Fruit fly (Drosophila melanogaster) whole organism, embryonic: ENCODE results near the gene Dhc62B.

Source experiments
- CG10431 ChIP-seq: fragments of 200-800 bp; sonication (Bioruptor generic); optimal IDR thresholded peaks from 3 replicates; lab custom pipeline; 2018; ENCODE audit warnings: missing biosample characterization, mild to moderate bottlenecking, missing genetic modification characterization
- CG11504 ChIP-seq: fragments of 200-800 bp; sonication (Bioruptor generic); optimal IDR thresholded peaks from 3 replicates; lab custom pipeline; 2019; ENCODE audit warnings: missing biosample characterization, mild to moderate bottlenecking, missing genetic modification characterization, moderate library complexity
- CG12769 ChIP-seq: fragments of 200-800 bp; sonication (Bioruptor generic); optimal IDR thresholded peaks from 2 replicates; lab custom pipeline; 2019; ENCODE audit warnings: missing biosample characterization, mild to moderate bottlenecking, missing genetic modification characterization, moderate library complexity
- CG8290 ChIP-seq, 3 experiments: fragments of 200-800 bp; sonication (Bioruptor generic); optimal IDR thresholded peaks; 2 replicates each; lab custom pipeline; 2016 to 2019; ENCODE audit warnings: missing biosample characterization in 3 of 3, missing genetic modification characterization in 3 of 3, mild to moderate bottlenecking in 2 of 3, moderate library complexity in 1 of 3
- Eip74EF ChIP-seq, 2 experiments: fragments of 200-800 bp in 1 of 2; fragments of >200 bp in 1 of 2; sonication (Bioruptor generic) in 1 of 2; optimal IDR thresholded peaks; 2 replicates each; lab custom pipeline; 2017 to 2019; ENCODE audit warnings: missing biosample characterization in 2 of 2, missing genetic modification characterization in 2 of 2, mild to moderate bottlenecking in 1 of 2, moderate library complexity in 1 of 2
- Fer1 ChIP-seq: fragments of 200-800 bp; sonication (Bioruptor generic); optimal IDR thresholded peaks from 2 replicates; lab custom pipeline; 2017; ENCODE audit warnings: missing biosample characterization, mild to moderate bottlenecking, missing genetic modification characterization
- mirr ChIP-seq: fragments of 200-800 bp; sonication (Bioruptor generic); optimal IDR thresholded peaks from 3 replicates; lab custom pipeline; 2018; ENCODE audit warnings: missing biosample characterization, mild to moderate bottlenecking, missing genetic modification characterization
- repo ChIP-seq: fragments of 200-800 bp; sonication (Bioruptor generic); optimal IDR thresholded peaks from 2 replicates; lab custom pipeline; 2016; ENCODE audit warnings: missing biosample characterization, missing genetic modification characterization

DNA sequence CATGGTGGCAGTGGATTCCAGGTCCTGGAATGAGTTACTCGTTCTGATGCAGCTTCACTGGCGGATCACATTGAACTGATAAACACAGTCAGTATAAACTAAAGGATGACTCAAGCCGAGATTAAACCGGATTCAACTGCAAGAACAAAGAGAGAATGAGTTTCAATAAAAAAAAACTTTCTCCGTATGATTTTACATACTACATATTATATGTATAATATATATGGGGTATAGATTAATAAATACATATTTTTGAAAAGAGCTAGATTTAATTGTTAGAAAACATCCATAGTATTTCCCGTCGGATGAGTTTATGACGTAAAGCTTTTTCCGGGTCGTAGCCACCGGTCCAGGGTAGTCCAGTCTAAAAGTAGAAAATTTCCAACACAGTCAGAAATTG lies 47.5 kb downstream of the Dhc62B start, which contains the start of gene CG12035:
- no peak for TF ChIP-seq CG11504
- no peak for TF ChIP-seq mirr
- TF ChIP-seq CG12769, result no peak
- no peak for TF ChIP-seq repo (GFP tag; lab: Kevin White, UChicago)
- no peak for TF ChIP-seq Fer1 (GFP tag; lab: Kevin White, UChicago)
- no peak for TF ChIP-seq CG8290 (GFP tag; optimal IDR thresholded peaks at IDR 0.05; lab: Kevin White, UChicago)
- TF ChIP-seq CG8290 (tag; optimal IDR thresholded peaks at IDR 0.05; lab: Kevin White, UChicago), result no peak
- no peak for TF ChIP-seq CG10431 (GFP tag; lab: Kevin White, UChicago)
- no peak for TF ChIP-seq Eip74EF (GFP tag; optimal IDR thresholded peaks at IDR 0.05; lab: Kevin White, UChicago)
